Worm (Caenorhabditis elegans): ENCODE measurements around the gene rpac-19.

DNA sequence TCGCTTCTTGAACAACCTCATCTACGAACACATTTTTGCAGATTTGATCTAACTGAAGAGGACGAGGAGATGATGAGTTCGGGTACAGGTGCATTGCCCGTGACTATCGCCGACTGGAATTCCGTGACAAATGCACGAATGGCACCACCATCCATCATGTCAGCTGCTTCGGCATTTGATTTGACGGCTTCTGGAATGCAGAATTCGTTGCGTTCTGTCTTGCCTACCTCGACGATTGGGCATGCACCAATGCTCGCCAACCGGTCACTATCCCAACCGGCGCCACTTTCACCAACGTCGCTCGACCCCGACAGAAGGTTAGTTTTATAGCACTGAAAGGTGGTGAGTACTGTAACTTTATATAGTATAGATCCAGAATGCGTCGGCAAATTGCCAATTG, 6.2 kb downstream of the rpac-19 start:
- TF ChIP-seq sptf-1 (tag; optimal IDR thresholded peaks at IDR 0.05) (no peak), nhr-76 (tag; optimal IDR thresholded peaks at IDR 0.05) (no peak), lsy-2 (tag; optimal IDR thresholded peaks at IDR 0.05) (no peak), hlh-1 (tag; optimal IDR thresholded peaks at IDR 0.05) (no peak), flh-1 (GFP tag; optimal IDR thresholded peaks at IDR 0.05) (no peak), sem-2 (GFP tag; optimal IDR thresholded peaks at IDR 0.05) (no peak), ces-1 (GFP tag; optimal IDR thresholded peaks at IDR 0.05) (no peak), ceh-43 (GFP tag; optimal IDR thresholded peaks at IDR 0.05) (no peak), ham-2 (GFP tag; optimal IDR thresholded peaks at IDR 0.05) (no peak), elt-1 (tag; optimal IDR thresholded peaks at IDR 0.05; ENCODE audit: borderline replicate concordance, insufficient read depth) (no peak), nhr-28 (tag; optimal IDR thresholded peaks at IDR 0.05) (no peak), nhr-12 (tag; optimal IDR thresholded peaks at IDR 0.05) (no peak), unc-62 (GFP tag; optimal IDR thresholded peaks at IDR 0.05) (no peak)

Data from whole organism, mixed stage, embryonic.